Worm (Caenorhabditis elegans) whole organism, young adult: ENCODE data around the gene F37C12.10.
A peak's percentile ranks its signal among the peaks of the same experiment; 100 is the strongest.

ENCODE experiments used
- F10E7.11 ChIP-seq: sonication (generic microtip); optimal IDR thresholded peaks from 2 replicates; lab custom pipeline; 2017; ENCODE audit warnings: mild to moderate bottlenecking, missing genetic modification characterization, moderate library complexity, missing compliant biosample characterization
- F33H1.4 ChIP-seq: fragments of 200-800 bp; sonication (Bioruptor generic); IDR thresholded peaks from 2 replicates; pipeline ENCODE4 v1.3.6; 2022; ENCODE audit warnings: missing genetic modification reagents, missing genetic modification characterization, missing compliant biosample characterization
- Y53G8AR.9 ChIP-seq: fragments of 200-800 bp; sonication (Bioruptor generic); conservative IDR thresholded peaks from 2 replicates; pipeline ENCODE4 v1.3.6; 2022; ENCODE audit warnings: missing genetic modification reagents, missing genetic modification characterization, missing compliant biosample characterization
- Y56A3A.18 ChIP-seq: fragments of 200-800 bp; sonication (Bioruptor generic); IDR thresholded peaks from 2 replicates; pipeline ENCODE4 v1.3.6; 2022; ENCODE audit warnings: missing genetic modification reagents, missing genetic modification characterization, missing compliant biosample characterization
- Y95B8A.8 ChIP-seq: fragments of 200-800 bp; sonication (Bioruptor generic); IDR thresholded peaks from 2 replicates; pipeline ENCODE4 v1.3.6; 2022; ENCODE audit warnings: missing genetic modification reagents, missing genetic modification characterization, missing compliant biosample characterization
- akir-1 ChIP-seq: fragments of 200-800 bp; sonication (Bioruptor generic); optimal IDR thresholded peaks from 2 replicates; lab custom pipeline; 2018; ENCODE audit warnings: mild to moderate bottlenecking, missing genetic modification characterization, moderate library complexity, missing compliant biosample characterization
- aptf-3 ChIP-seq: fragments of 200-800 bp; sonication (Bioruptor generic); IDR thresholded peaks from 2 replicates; pipeline ENCODE4 v1.3.6; 2022; ENCODE audit warnings: missing genetic modification characterization, missing compliant biosample characterization
- athp-1 ChIP-seq: sonication (generic microtip); optimal IDR thresholded peaks from 2 replicates; lab custom pipeline; 2017; ENCODE audit warnings: mild to moderate bottlenecking, missing genetic modification characterization, missing compliant biosample characterization
- bed-1 ChIP-seq: fragments of 200-800 bp; sonication (Bioruptor generic); IDR thresholded peaks from 2 replicates; pipeline ENCODE4 v1.3.6; 2022; ENCODE audit warnings: missing genetic modification reagents, missing genetic modification characterization, missing compliant biosample characterization
- ceh-100 ChIP-seq: fragments of 200-800 bp; sonication (Bioruptor generic); IDR thresholded peaks from 2 replicates; pipeline ENCODE4 v1.3.6; 2022; ENCODE audit warnings: missing genetic modification reagents, missing genetic modification characterization, missing compliant biosample characterization
- ceh-40 ChIP-seq: fragments of 200-800 bp; sonication (Bioruptor generic); IDR thresholded peaks from 2 replicates; pipeline ENCODE4 v1.3.6; 2022; ENCODE audit warnings: missing genetic modification characterization, missing compliant biosample characterization
- ceh-58 ChIP-seq: fragments of 200-800 bp; sonication (Bioruptor generic); IDR thresholded peaks from 2 replicates; pipeline ENCODE4 v1.3.6; 2022; ENCODE audit warnings: missing genetic modification characterization, missing compliant biosample characterization
- chd-7 ChIP-seq: sonication (generic microtip); optimal IDR thresholded peaks from 2 replicates; lab custom pipeline; 2016; ENCODE audit warnings: mild to moderate bottlenecking, missing genetic modification characterization, moderate library complexity, missing compliant biosample characterization
- die-1 ChIP-seq: sonication (generic microtip); optimal IDR thresholded peaks from 2 replicates; lab custom pipeline; 2016; ENCODE audit warnings: missing genotype, mild to moderate bottlenecking, missing genetic modification characterization, missing compliant biosample characterization
- dox-1 ChIP-seq: fragments of 200-800 bp; sonication (Bioruptor generic); IDR thresholded peaks from 2 replicates; pipeline ENCODE4 v1.3.6; 2022; ENCODE audit warnings: missing genetic modification reagents, missing genetic modification characterization, missing compliant biosample characterization
- ekl-4 ChIP-seq: fragments of 200-800 bp; sonication (Bioruptor generic); IDR thresholded peaks from 2 replicates; pipeline ENCODE4 v1.3.6; 2022; ENCODE audit warnings: missing genetic modification reagents, missing genetic modification characterization, missing compliant biosample characterization
- hmg-1.2 ChIP-seq: fragments of 200-800 bp; sonication (Bioruptor generic); IDR thresholded peaks from 2 replicates; pipeline ENCODE4 v1.3.6; 2022; ENCODE audit warnings: missing genetic modification reagents, missing genetic modification characterization, missing compliant biosample characterization
- hsf-1 ChIP-seq: fragments of 200-800 bp; sonication (Bioruptor generic); IDR thresholded peaks from 2 replicates; pipeline ENCODE4 v1.3.6; 2022; ENCODE audit warnings: missing genetic modification reagents, missing genetic modification characterization, missing compliant biosample characterization
- lag-1 ChIP-seq: fragments of 200-800 bp; sonication (Bioruptor generic); IDR thresholded peaks from 2 replicates; pipeline ENCODE4 v1.3.6; 2022; ENCODE audit warnings: missing genetic modification reagents, missing genetic modification characterization, missing compliant biosample characterization
- lir-1 ChIP-seq: fragments of 200-800 bp; sonication (Bioruptor generic); conservative IDR thresholded peaks from 2 replicates; pipeline ENCODE4 v1.3.6; 2022; ENCODE audit warnings: missing genetic modification reagents, missing genetic modification characterization, missing compliant biosample characterization
- lsl-1 ChIP-seq: fragments of 200-800 bp; sonication (Bioruptor generic); optimal IDR thresholded peaks from 2 replicates; lab custom pipeline; 2018; ENCODE audit warnings: mild to moderate bottlenecking, missing genetic modification characterization, moderate library complexity, missing compliant biosample characterization
- madf-3 ChIP-seq: fragments of 200-800 bp; sonication (Bioruptor generic); IDR thresholded peaks from 2 replicates; pipeline ENCODE4 v1.3.6; 2022; ENCODE audit warnings: missing genetic modification reagents, missing genetic modification characterization, missing compliant biosample characterization
- madf-8 ChIP-seq: fragments of 200-800 bp; sonication (Bioruptor generic); conservative IDR thresholded peaks from 2 replicates; pipeline ENCODE4 v1.3.6; 2022; ENCODE audit warnings: missing genetic modification reagents, missing genetic modification characterization, missing compliant biosample characterization
- mcd-1 ChIP-seq: fragments of 200-800 bp; sonication (Bioruptor generic); IDR thresholded peaks from 2 replicates; pipeline ENCODE4 v1.3.6; 2022; ENCODE audit warnings: missing genetic modification reagents, missing genetic modification characterization, missing compliant biosample characterization
- mel-28 ChIP-seq: sonication (generic microtip); optimal IDR thresholded peaks from 2 replicates; lab custom pipeline; 2016; ENCODE audit warnings: borderline replicate concordance, mild to moderate bottlenecking, missing genetic modification characterization, missing compliant biosample characterization
- nfya-2 ChIP-seq: fragments of 200-800 bp; sonication (Bioruptor generic); IDR thresholded peaks from 2 replicates; pipeline ENCODE4 v1.3.6; 2022; ENCODE audit warnings: missing genetic modification reagents, missing genetic modification characterization, missing compliant biosample characterization
- nfyb-1 ChIP-seq: fragments of 200-800 bp; sonication (Bioruptor generic); IDR thresholded peaks from 2 replicates; pipeline ENCODE4 v1.3.6; 2022; ENCODE audit warnings: missing genetic modification reagents, missing genetic modification characterization, missing compliant biosample characterization
- nhr-120 ChIP-seq: fragments of 200-800 bp; sonication (Bioruptor generic); IDR thresholded peaks from 2 replicates; pipeline ENCODE4 v1.3.6; 2022; ENCODE audit warnings: missing genetic modification characterization, missing compliant biosample characterization
- nhr-27 ChIP-seq: fragments of 200-800 bp; sonication (Bioruptor generic); optimal IDR thresholded peaks from 2 replicates; lab custom pipeline; 2018; ENCODE audit warnings: mild to moderate bottlenecking, missing genetic modification characterization, moderate library complexity, missing compliant biosample characterization
- nhr-80 ChIP-seq: sonication (generic microtip); optimal IDR thresholded peaks from 2 replicates; lab custom pipeline; 2016; ENCODE audit warnings: missing genetic modification characterization, missing compliant biosample characterization
- pbrm-1 ChIP-seq: fragments of 200-800 bp; sonication (Bioruptor generic); IDR thresholded peaks from 2 replicates; pipeline ENCODE4 v1.3.6; 2022; ENCODE audit warnings: missing genetic modification reagents, missing genetic modification characterization, missing compliant biosample characterization
- rec-8 ChIP-seq, 2 experiments: sonication (generic microtip); optimal IDR thresholded peaks; 2 replicates each; lab custom pipeline; 2016; ENCODE audit warnings: mild to moderate bottlenecking in 2 of 2, missing genetic modification characterization in 2 of 2, missing genetic modification reagents in 2 of 2, missing genotype in 2 of 2, missing biosample characterization in 1 of 2, missing compliant biosample characterization in 1 of 2, moderate library complexity in 1 of 2
- sea-2 ChIP-seq: fragments of 200-800 bp; sonication (Bioruptor generic); IDR thresholded peaks from 2 replicates; pipeline ENCODE4 v1.3.6; 2022; ENCODE audit warnings: missing genetic modification characterization, missing compliant biosample characterization
- snpc-4 ChIP-seq, 5 experiments: fragments of 150-350 bp in 1 of 5; sonication (generic microtip) in 4 of 5; optimal IDR thresholded peaks; 2 replicates each; lab custom pipeline; 2014 to 2018; ENCODE audit warnings: missing genetic modification characterization in 5 of 5, missing biosample characterization in 3 of 5, antibody characterized with exemption in 2 of 5, mild to moderate bottlenecking in 2 of 5, missing compliant biosample characterization in 2 of 5, missing genotype in 2 of 5, moderate library complexity in 2 of 5, missing genetic modification reagents in 1 of 5
- somi-1 ChIP-seq: fragments of 200-800 bp; sonication (Bioruptor generic); optimal IDR thresholded peaks from 2 replicates; lab custom pipeline; 2018; ENCODE audit warnings: mild to moderate bottlenecking, missing genetic modification characterization, missing compliant biosample characterization
- tbp1 ChIP-seq: fragments of 200-800 bp; sonication (Bioruptor generic); optimal IDR thresholded peaks from 2 replicates; lab custom pipeline; 2018; ENCODE audit warnings: mild to moderate bottlenecking, missing genetic modification characterization, missing compliant biosample characterization
- tlf-1 ChIP-seq: fragments of 200-800 bp; sonication (Bioruptor generic); optimal IDR thresholded peaks from 2 replicates; lab custom pipeline; 2018; ENCODE audit warnings: mild to moderate bottlenecking, missing genetic modification characterization, missing compliant biosample characterization
- ztf-18 ChIP-seq: sonication (generic microtip); optimal IDR thresholded peaks from 2 replicates; lab custom pipeline; 2016; ENCODE audit warnings: missing genotype, mild to moderate bottlenecking, missing genetic modification characterization, missing compliant biosample characterization
- ztf-28 ChIP-seq: fragments of 200-800 bp; sonication (Bioruptor generic); IDR thresholded peaks from 2 replicates; pipeline ENCODE4 v1.3.6; 2022; ENCODE audit warnings: missing genetic modification reagents, missing genetic modification characterization, missing compliant biosample characterization
- ztf-6 ChIP-seq: fragments of 200-800 bp; sonication (Bioruptor generic); IDR thresholded peaks from 2 replicates; pipeline ENCODE4 v1.3.6; 2022; ENCODE audit warnings: missing genetic modification reagents, missing genetic modification characterization, missing compliant biosample characterization

The F37C12.10 gene

ce11 chrIII:7178497-7178896 is 9.7 kb downstream of the F37C12.10 start (continued):
- TF ChIP-seq madf-3 (peak; percentile 46; the same call in 1 of the 2 replicates), sea-2 (no peak), tlf-1 (peak; percentile 66), mel-28 (tag; lab: Kevin White, UChicago) (no peak), athp-1 (tag; lab: Kevin White, UChicago) (peak; percentile 71), Y56A3A.18 (GFP tag; lab: Robert Waterston, UW) (peak; percentile 45; the same call in 1 of the 2 replicates), ztf-18 (tag; lab: Kevin White, UChicago) (peak; percentile 32), nfya-2 (GFP tag; lab: Robert Waterston, UW) (0 out of 2 replicates have a peak, but pooled peaks have one; percentile 54), akir-1 (GFP tag; lab: Kevin White, UChicago) (no peak), nhr-80 (no peak), mcd-1 (GFP tag; lab: Robert Waterston, UW) (peak; percentile 41; the same call in 1 of the 2 replicates), ekl-4 (GFP tag; lab: Robert Waterston, UW) (peak; percentile 86), snpc-4 (GFP tag; optimal IDR thresholded peaks at IDR 0.05; lab: Kevin White, UChicago) (no peak), snpc-4 (tag; optimal IDR thresholded peaks at IDR 0.05; lab: Kevin White, UChicago) (peak in 1 of 4 experiments; percentile 26), ztf-28 (no peak), tbp1 (GFP tag; lab: Kevin White, UChicago) (peak; percentile 35), die-1 (tag; lab: Kevin White, UChicago) (peak; percentile 3), bed-1 (no peak), ceh-100 (GFP tag; lab: Robert Waterston, UW) (no peak), lsl-1 (GFP tag; lab: Kevin White, UChicago) (peak; percentile 29), hmg-1.2 (GFP tag; lab: Robert Waterston, UW) (peak; percentile 11; the same call in 1 of the 2 replicates), hsf-1 (GFP tag; lab: Robert Waterston, UW) (peak; percentile 65; the same call in 1 of the 2 replicates), Y95B8A.8 (GFP tag; lab: Robert Waterston, UW) (peak; percentile 54; the same call in 1 of the 2 replicates), somi-1 (GFP tag; lab: Kevin White, UChicago) (no peak), ztf-6 (no peak), pbrm-1 (peak; percentile 51; the same call in 1 of the 2 replicates), aptf-3 (GFP tag; lab: Robert Waterston, UW) (0 out of 2 replicates have a peak, but pooled peaks have one; percentile 10), Y53G8AR.9 (0 out of 2 replicates have a peak, but pooled peaks have one; percentile 53), rec-8 (tag; optimal IDR thresholded peaks at IDR 0.05; lab: Kevin White, UChicago) (no peak)

- no peak for TF ChIP-seq dox-1 (GFP tag; lab: Robert Waterston, UW)
- TF ChIP-seq chd-7 (tag; lab: Kevin White, UChicago) = no peak
- no peak for TF ChIP-seq F10E7.11 (tag; lab: Kevin White, UChicago)
- TF ChIP-seq nfyb-1 (GFP tag; lab: Robert Waterston, UW) = no peak
- TF ChIP-seq hsf-1 (GFP tag; lab: Robert Waterston, UW) = no peak
- TF ChIP-seq ceh-40 (GFP tag; lab: Robert Waterston, UW) = no peak
- no peak for TF ChIP-seq madf-8 (GFP tag; lab: Robert Waterston, UW)
- TF ChIP-seq lag-1 = no peak
- TF ChIP-seq lir-1 (GFP tag; lab: Robert Waterston, UW) = no peak
- TF ChIP-seq nhr-27 (tag; lab: Kevin White, UChicago) = no peak
- no peak for TF ChIP-seq F33H1.4
- TF ChIP-seq mcd-1 (GFP tag; lab: Robert Waterston, UW) = no peak
- TF ChIP-seq ceh-58 = no peak
- TF ChIP-seq nhr-80 = no peak
- TF ChIP-seq nhr-120 (GFP tag; lab: Robert Waterston, UW) = no peak
Measured at ce11 chrIII:7170090-7170489, 18.1 kb downstream of the F37C12.10 start.
